Worm (Caenorhabditis elegans) whole organism, L3 larva: ENCODE measurements around the gene sre-27.

Source experiments
- ZK546.5 ChIP-seq: sonication (generic microtip); optimal IDR thresholded peaks from 2 replicates; lab custom pipeline; 2017; ENCODE audit warnings: missing biosample characterization, missing genetic modification characterization
- ama-1 ChIP-seq: fragments of 150-350 bp; optimal IDR thresholded peaks from 2 replicates; lab custom pipeline; 2018
- egl-5 ChIP-seq: fragments of 150-350 bp; optimal IDR thresholded peaks from 2 replicates; lab custom pipeline; 2017; ENCODE audit warnings: missing biosample characterization, missing genetic modification reagents, missing genetic modification characterization, inconsistent platforms
- elt-1 ChIP-seq: fragments of 150-350 bp; optimal IDR thresholded peaks from 2 replicates; lab custom pipeline; 2014; ENCODE audit warnings: missing biosample characterization, missing genetic modification characterization
- elt-3 ChIP-seq, 3 experiments: fragments of 150-350 bp in 1 of 3; sonication (generic microtip) in 2 of 3; optimal IDR thresholded peaks; 2 replicates in 2 of 3; 4 replicates in 1 of 3; lab custom pipeline; 2014 to 2017; ENCODE audit warnings: missing biosample characterization in 3 of 3, missing genetic modification characterization in 3 of 3
- nhr-12 ChIP-seq: fragments of 150-350 bp; optimal IDR thresholded peaks from 2 replicates; lab custom pipeline; 2014; ENCODE audit warnings: missing biosample characterization, missing genetic modification characterization
- nhr-237 ChIP-seq: fragments of 150-350 bp; optimal IDR thresholded peaks from 2 replicates; lab custom pipeline; 2014; ENCODE audit warnings: missing biosample characterization, missing genetic modification characterization
- pha-4 ChIP-seq: fragments of 150-350 bp; optimal IDR thresholded peaks from 2 replicates; lab custom pipeline; 2014; ENCODE audit warnings: missing biosample characterization, missing genetic modification reagents, missing genetic modification characterization
- snpc-4 ChIP-seq: fragments of 150-350 bp; optimal IDR thresholded peaks from 2 replicates; lab custom pipeline; 2014; ENCODE audit warnings: missing biosample characterization, missing genetic modification characterization
- ztf-11 ChIP-seq: fragments of 150-350 bp; optimal IDR thresholded peaks from 2 replicates; lab custom pipeline; 2014; ENCODE audit warnings: missing biosample characterization, missing genetic modification characterization
- ztf-4 ChIP-seq: fragments of 150-350 bp; optimal IDR thresholded peaks from 2 replicates; lab custom pipeline; 2014; ENCODE audit warnings: missing biosample characterization, missing genetic modification characterization

DNA sequence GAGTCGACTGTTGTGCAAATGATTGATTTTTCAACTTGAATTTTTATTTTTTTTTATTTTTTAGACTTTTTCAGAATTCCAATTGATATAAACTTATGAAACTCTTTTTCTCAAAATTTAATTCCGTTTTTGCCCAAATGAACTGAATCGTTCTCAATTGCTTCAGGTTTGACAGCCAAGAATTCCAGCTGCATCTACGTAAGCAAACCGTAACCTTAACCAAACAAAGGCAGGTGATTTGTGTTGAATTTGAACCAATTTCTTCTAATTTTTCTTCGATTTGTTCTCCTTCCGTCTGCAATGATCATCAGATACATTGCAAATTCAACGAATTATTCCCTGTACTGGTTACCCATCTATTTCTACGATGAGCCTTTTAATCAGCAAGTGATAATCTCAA, 32.4 kb upstream of the sre-27 start, which contains the start of gene sre-34:
- TF ChIP-seq nhr-12 (no peak), snpc-4 (tag; lab: Kevin White, UChicago) (no peak), elt-3 (tag; optimal IDR thresholded peaks at IDR 0.05; lab: Kevin White, UChicago) (no peak), egl-5 (tag; lab: Kevin White, UChicago) (no peak), elt-1 (tag; lab: Kevin White, UChicago) (no peak), pha-4 (no peak), ztf-4 (no peak), ama-1 (lab: Kevin White, UChicago) (no peak), ZK546.5 (tag; lab: Kevin White, UChicago) (no peak), nhr-237 (tag; lab: Kevin White, UChicago) (no peak), ztf-11 (tag; lab: Kevin White, UChicago) (no peak)
